Fruit fly (Drosophila melanogaster) whole organism, embryonic: ENCODE data around the gene CG42824.

ENCODE experiments used
- Aef1 ChIP-seq: fragments of 200-800 bp; sonication (Bioruptor generic); IDR thresholded peaks from 3 replicates; pipeline ENCODE4 v1.3.6; 2022; ENCODE audit warnings: missing biosample characterization, missing genetic modification characterization
- B-H1 ChIP-seq: fragments of 200-800 bp; sonication (Bioruptor generic); IDR thresholded peaks from 3 replicates; pipeline ENCODE4 v1.3.6; 2022; ENCODE audit warnings: missing biosample characterization, missing genetic modification characterization
- CG1024 ChIP-seq: fragments of 200-800 bp; sonication (Bioruptor generic); IDR thresholded peaks from 2 replicates; pipeline ENCODE4 v1.3.6; 2022; ENCODE audit warnings: missing biosample characterization, missing genetic modification characterization
- CG10274 ChIP-seq: fragments of 200-800 bp; sonication (Bioruptor generic); optimal IDR thresholded peaks from 3 replicates; lab custom pipeline; 2017; ENCODE audit warnings: missing biosample characterization, mild to moderate bottlenecking, missing genetic modification characterization
- CG12071 ChIP-seq: fragments of 200-800 bp; sonication (Bioruptor generic); optimal IDR thresholded peaks from 3 replicates; lab custom pipeline; 2018; ENCODE audit warnings: missing biosample characterization, mild to moderate bottlenecking, missing genetic modification characterization
- CG12391 ChIP-seq: fragments of 200-800 bp; sonication (Bioruptor generic); optimal IDR thresholded peaks from 3 replicates; lab custom pipeline; 2018; ENCODE audit warnings: missing biosample characterization, mild to moderate bottlenecking, missing genetic modification characterization, moderate library complexity
- CG12744 ChIP-seq: fragments of 200-800 bp; sonication (Bioruptor generic); optimal IDR thresholded peaks from 2 replicates; lab custom pipeline; 2016; ENCODE audit warnings: missing biosample characterization, missing genetic modification characterization
- CG13287 ChIP-seq: fragments of 200-800 bp; sonication (Bioruptor generic); IDR thresholded peaks from 2 replicates; pipeline ENCODE4 v1.3.6; 2022; ENCODE audit warnings: missing biosample characterization, missing genetic modification characterization; ENCODE audit not compliant: partially characterized antibody
- CG13894 ChIP-seq: fragments of 200-800 bp; sonication (Bioruptor generic); optimal IDR thresholded peaks from 3 replicates; lab custom pipeline; 2018; ENCODE audit warnings: missing biosample characterization, mild to moderate bottlenecking, missing genetic modification characterization, moderate library complexity
- CG14710 ChIP-seq: fragments of 200-800 bp; sonication (Bioruptor generic); optimal IDR thresholded peaks from 3 replicates; lab custom pipeline; 2019; ENCODE audit warnings: missing biosample characterization, mild to moderate bottlenecking, missing genetic modification characterization, moderate library complexity
- CG15269 ChIP-seq: fragments of 200-800 bp; sonication (Bioruptor generic); optimal IDR thresholded peaks from 2 replicates; lab custom pipeline; 2018; ENCODE audit warnings: missing biosample characterization, mild to moderate bottlenecking, missing genetic modification characterization, moderate library complexity
- CG15514 ChIP-seq: fragments of 200-800 bp; sonication (Bioruptor generic); optimal IDR thresholded peaks from 3 replicates; lab custom pipeline; 2017; ENCODE audit warnings: missing biosample characterization, missing genetic modification characterization, mild to moderate bottlenecking, moderate library complexity, missing genetic modification reagents
- CG15601 ChIP-seq: fragments of 200-800 bp; sonication (Bioruptor generic); optimal IDR thresholded peaks from 3 replicates; lab custom pipeline; 2019; ENCODE audit warnings: missing biosample characterization, mild to moderate bottlenecking, missing genetic modification characterization, moderate library complexity
- CG1647 ChIP-seq: fragments of 200-800 bp; sonication (Bioruptor generic); optimal IDR thresholded peaks from 3 replicates; lab custom pipeline; 2016; ENCODE audit warnings: missing biosample characterization, missing genetic modification characterization
- CG17359 ChIP-seq: fragments of 200-800 bp; sonication (Bioruptor generic); optimal IDR thresholded peaks from 3 replicates; lab custom pipeline; 2018; ENCODE audit warnings: missing biosample characterization, mild to moderate bottlenecking, missing genetic modification characterization, moderate library complexity
- CG17361 ChIP-seq: fragments of 200-800 bp; sonication (Bioruptor generic); IDR thresholded peaks from 3 replicates; pipeline ENCODE4 v1.3.6; 2022; ENCODE audit warnings: missing biosample characterization, missing genetic modification characterization
- CG18599 ChIP-seq: fragments of 200-800 bp; sonication (Bioruptor generic); optimal IDR thresholded peaks from 3 replicates; lab custom pipeline; 2017; ENCODE audit warnings: missing biosample characterization, missing genetic modification characterization, mild to moderate bottlenecking, moderate library complexity, missing genetic modification reagents
- CG32772 ChIP-seq: fragments of 200-800 bp; sonication (Bioruptor generic); IDR thresholded peaks from 2 replicates; pipeline ENCODE4 v1.3.6; 2022; ENCODE audit warnings: missing biosample characterization, missing genetic modification characterization
- CG34376 ChIP-seq: fragments of 200-800 bp; sonication (Bioruptor generic); optimal IDR thresholded peaks from 2 replicates; lab custom pipeline; 2018; ENCODE audit warnings: missing biosample characterization, mild to moderate bottlenecking, missing genetic modification characterization
- CG43689 ChIP-seq: fragments of 200-800 bp; sonication (Bioruptor generic); IDR thresholded peaks from 2 replicates; pipeline ENCODE4 v1.3.6; 2022; ENCODE audit warnings: missing biosample characterization, missing genetic modification characterization
- CG4820 ChIP-seq: fragments of 200-800 bp; sonication (Bioruptor generic); optimal IDR thresholded peaks from 3 replicates; lab custom pipeline; 2016; ENCODE audit warnings: missing biosample characterization, missing genetic modification characterization
- CG6175 ChIP-seq: fragments of 200-800 bp; sonication (Bioruptor generic); IDR thresholded peaks from 3 replicates; pipeline ENCODE4 v1.3.6; 2022; ENCODE audit warnings: missing biosample characterization, missing genetic modification characterization
- CG9727 ChIP-seq: fragments of 200-800 bp; sonication (Bioruptor generic); optimal IDR thresholded peaks from 3 replicates; lab custom pipeline; 2017; ENCODE audit warnings: missing biosample characterization, mild to moderate bottlenecking, missing genetic modification characterization
- CG9817 ChIP-seq: fragments of 200-800 bp; sonication (Bioruptor generic); optimal IDR thresholded peaks from 2 replicates; lab custom pipeline; 2018; ENCODE audit warnings: missing biosample characterization, mild to moderate bottlenecking, missing genetic modification characterization, moderate library complexity
- Dfd ChIP-seq, 2 experiments: fragments of >200 bp; optimal IDR thresholded peaks; 2 replicates each; lab custom pipeline; 2017; ENCODE audit warnings: missing biosample characterization in 2 of 2, missing genetic modification characterization in 2 of 2
- Ets97D ChIP-seq: fragments of 200-800 bp; sonication (Bioruptor generic); optimal IDR thresholded peaks from 3 replicates; lab custom pipeline; 2016; ENCODE audit warnings: missing biosample characterization, missing genetic modification characterization
- NK7.1 ChIP-seq: fragments of 200-800 bp; sonication (Bioruptor generic); optimal IDR thresholded peaks from 3 replicates; lab custom pipeline; 2016; ENCODE audit warnings: missing biosample characterization, missing genetic modification characterization
- Nf-YC ChIP-seq: fragments of 200-800 bp; optimal IDR thresholded peaks from 3 replicates; lab custom pipeline; 2019; ENCODE audit warnings: missing biosample characterization, mild to moderate bottlenecking, missing genetic modification characterization, moderate library complexity
- Optix ChIP-seq: fragments of 200-800 bp; sonication (Bioruptor generic); IDR thresholded peaks from 3 replicates; pipeline ENCODE4 v1.3.6; 2022; ENCODE audit warnings: missing biosample characterization, missing genetic modification characterization
- Six4 ChIP-seq: fragments of 200-800 bp; sonication (Bioruptor generic); optimal IDR thresholded peaks from 2 replicates; lab custom pipeline; 2016; ENCODE audit warnings: missing biosample characterization, missing genetic modification characterization
- bab2 ChIP-seq: fragments of 200-800 bp; sonication (Bioruptor generic); optimal IDR thresholded peaks from 2 replicates; lab custom pipeline; 2016; ENCODE audit warnings: missing biosample characterization, missing genetic modification characterization
- bigmax ChIP-seq: fragments of 200-800 bp; sonication (Bioruptor generic); optimal IDR thresholded peaks from 2 replicates; lab custom pipeline; 2018; ENCODE audit warnings: missing biosample characterization, mild to moderate bottlenecking, missing genetic modification characterization
- bowl ChIP-seq: fragments of 200-800 bp; sonication (Bioruptor generic); IDR thresholded peaks from 2 replicates; pipeline ENCODE4 v1.3.6; 2022; ENCODE audit warnings: missing biosample characterization, missing genetic modification characterization
- btn ChIP-seq: fragments of 200-800 bp; sonication (Bioruptor generic); optimal IDR thresholded peaks from 2 replicates; lab custom pipeline; 2016; ENCODE audit warnings: missing biosample characterization, missing genetic modification characterization
- chinmo ChIP-seq: fragments of 200-800 bp; sonication (Bioruptor generic); IDR thresholded peaks from 4 replicates; pipeline ENCODE4 v1.3.6; 2022; ENCODE audit warnings: missing biosample characterization, missing genetic modification characterization; ENCODE audit not compliant: partially characterized antibody
- corto ChIP-seq: fragments of 200-800 bp; sonication (Bioruptor generic); optimal IDR thresholded peaks from 2 replicates; lab custom pipeline; 2016; ENCODE audit warnings: missing biosample characterization, mild to moderate bottlenecking, missing genetic modification characterization, moderate library complexity
- crc ChIP-seq: fragments of 200-800 bp; sonication (Bioruptor generic); optimal IDR thresholded peaks from 2 replicates; lab custom pipeline; 2016; ENCODE audit warnings: missing biosample characterization, missing genetic modification characterization
- esg ChIP-seq: fragments of 200-800 bp; sonication (Bioruptor generic); conservative IDR thresholded peaks from 2 replicates; pipeline ENCODE4 v1.3.6; 2022; ENCODE audit warnings: missing biosample characterization, missing genetic modification characterization
- eyg ChIP-seq: fragments of 200-800 bp; sonication (Bioruptor generic); optimal IDR thresholded peaks from 3 replicates; lab custom pipeline; 2016; ENCODE audit warnings: missing biosample characterization, missing genetic modification characterization
- insv ChIP-seq, 2 experiments: fragments of 200-800 bp; sonication (Bioruptor generic); optimal IDR thresholded peaks; 3 replicates each; lab custom pipeline; 2016 to 2018; ENCODE audit warnings: missing biosample characterization in 2 of 2, missing genetic modification characterization in 2 of 2
- jing ChIP-seq: fragments of 200-800 bp; sonication (Bioruptor generic); optimal IDR thresholded peaks from 2 replicates; lab custom pipeline; 2018; ENCODE audit warnings: missing biosample characterization, mild to moderate bottlenecking, missing genetic modification characterization
- mam ChIP-seq: fragments of 200-800 bp; sonication (Bioruptor generic); optimal IDR thresholded peaks from 3 replicates; lab custom pipeline; 2016; ENCODE audit warnings: missing biosample characterization, missing genetic modification characterization
- slou ChIP-seq: fragments of 200-800 bp; sonication (Bioruptor generic); optimal IDR thresholded peaks from 3 replicates; lab custom pipeline; 2016; ENCODE audit warnings: missing biosample characterization, missing genetic modification characterization
- slp2 ChIP-seq: fragments of 200-800 bp; sonication (Bioruptor generic); optimal IDR thresholded peaks from 2 replicates; lab custom pipeline; 2016; ENCODE audit warnings: missing biosample characterization, missing genetic modification characterization
- sqz ChIP-seq: fragments of 200-800 bp; sonication (Bioruptor generic); optimal IDR thresholded peaks from 3 replicates; lab custom pipeline; 2018; ENCODE audit warnings: missing biosample characterization, mild to moderate bottlenecking, missing genetic modification characterization
- stc ChIP-seq: fragments of 200-800 bp; sonication (Bioruptor generic); IDR thresholded peaks from 2 replicates; pipeline ENCODE4 v1.3.6; 2022; ENCODE audit warnings: missing biosample characterization, missing genetic modification characterization
- toy ChIP-seq: fragments of 200-800 bp; sonication (Bioruptor generic); IDR thresholded peaks from 2 replicates; pipeline ENCODE4 v1.3.6; 2022; ENCODE audit warnings: missing biosample characterization, missing genetic modification characterization
- unc-4 ChIP-seq: fragments of 200-800 bp; sonication (Bioruptor generic); IDR thresholded peaks from 2 replicates; pipeline ENCODE4 v1.3.6; 2022; ENCODE audit warnings: missing biosample characterization, missing genetic modification characterization; ENCODE audit not compliant: partially characterized antibody
- vvl ChIP-seq: fragments of 200-800 bp; sonication (Bioruptor generic); IDR thresholded peaks from 2 replicates; pipeline ENCODE4 v1.3.6; 2022; ENCODE audit warnings: missing biosample characterization, missing genetic modification characterization
- wdn ChIP-seq: fragments of 200-800 bp; sonication (Bioruptor generic); IDR thresholded peaks from 2 replicates; pipeline ENCODE4 v1.3.6; 2022; ENCODE audit warnings: missing biosample characterization, missing genetic modification characterization
- zen2 ChIP-seq: fragments of 200-800 bp; sonication (Bioruptor generic); IDR thresholded peaks from 3 replicates; pipeline ENCODE4 v1.3.6; 2022; ENCODE audit warnings: missing biosample characterization, missing genetic modification characterization; ENCODE audit not compliant: partially characterized antibody
- zfh1 ChIP-seq: fragments of 200-800 bp; sonication (Bioruptor generic); IDR thresholded peaks from 3 replicates; pipeline ENCODE4 v1.3.6; 2022; ENCODE audit warnings: missing biosample characterization, missing genetic modification characterization

The CG42824 gene

DNA sequence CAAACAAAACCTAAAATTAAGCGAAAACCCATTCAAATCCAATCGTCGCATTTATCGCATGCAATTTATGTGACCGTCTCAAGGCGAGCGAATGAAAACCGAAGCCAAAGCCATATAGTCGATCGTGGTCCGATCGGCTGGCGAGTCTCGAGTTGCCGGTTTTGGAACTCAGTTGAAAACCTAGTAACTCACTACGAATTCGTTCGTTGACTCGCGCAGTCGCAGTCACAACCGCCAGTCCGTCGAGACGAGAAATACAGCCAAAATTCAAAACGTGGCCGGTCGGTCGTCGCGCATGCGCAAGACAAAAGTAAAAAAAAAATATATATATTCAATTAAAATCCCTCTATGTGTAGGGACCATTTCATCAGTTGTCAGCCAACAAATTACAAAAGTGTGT is 26.6 kb downstream of the CG42824 start, which contains the start of gene lute (continued):
- TF ChIP-seq CG18599 (GFP tag; lab: Kevin White, UChicago) (no peak), Nf-YC (tag; lab: Kevin White, UChicago) (no peak), NK7.1 (no peak), slou (GFP tag; lab: Kevin White, UChicago) (no peak), toy (GFP tag; lab: Robert Waterston, UW) (no peak), CG14710 (no peak), CG12744 (GFP tag; lab: Kevin White, UChicago) (no peak), CG15514 (GFP tag; lab: Kevin White, UChicago) (no peak), CG17359 (tag; lab: Kevin White, UChicago) (no peak), CG1024 (GFP tag; lab: Robert Waterston, UW) (no peak), mam (GFP tag; lab: Kevin White, UChicago) (no peak), Ets97D (no peak), vvl (GFP tag; lab: Robert Waterston, UW) (0 out of 2 replicates have a peak, but pooled peaks have one; percentile 13), CG32772 (GFP tag; lab: Robert Waterston, UW) (no peak), jing (GFP tag; lab: Kevin White, UChicago) (no peak), unc-4 (GFP tag; lab: Robert Waterston, UW) (no peak), Aef1 (GFP tag; lab: Robert Waterston, UW) (no peak), bigmax (no peak), CG1647 (GFP tag; lab: Kevin White, UChicago) (no peak), B-H1 (GFP tag; lab: Robert Waterston, UW) (no peak), zen2 (no peak), chinmo (GFP tag; lab: Robert Waterston, UW) (peak; percentile 86; the same call in 2 of the 4 replicates), CG13287 (GFP tag; lab: Robert Waterston, UW) (peak; percentile 12; the same call in 1 of the 2 replicates), CG12071 (no peak), btn (no peak), CG9727 (GFP tag; lab: Kevin White, UChicago) (no peak), zfh1 (GFP tag; lab: Robert Waterston, UW) (no peak), CG10274 (GFP tag; lab: Kevin White, UChicago) (no peak), slp2 (no peak), CG17361 (GFP tag; lab: Robert Waterston, UW) (no peak), CG15269 (tag; lab: Kevin White, UChicago) (no peak), CG9817 (tag; lab: Kevin White, UChicago) (no peak), wdn (GFP tag; lab: Robert Waterston, UW) (no peak), CG34376 (GFP tag; lab: Kevin White, UChicago) (no peak), CG13894 (peak; percentile 42), stc (GFP tag; lab: Robert Waterston, UW) (no peak), insv (GFP tag; optimal IDR thresholded peaks at IDR 0.05; lab: Kevin White, UChicago) (no peak), Six4 (GFP tag; lab: Kevin White, UChicago) (no peak), CG12391 (tag; lab: Kevin White, UChicago) (no peak), Dfd (GFP tag; optimal IDR thresholded peaks at IDR 0.05; lab: Kevin White, UChicago) (no peak), CG15601 (tag; lab: Kevin White, UChicago) (peak; percentile 9), Optix (GFP tag; lab: Robert Waterston, UW) (no peak), CG43689 (GFP tag; lab: Robert Waterston, UW) (no peak), CG6175 (no peak), esg (GFP tag; lab: Robert Waterston, UW) (no peak), CG4820 (GFP tag; lab: Kevin White, UChicago) (no peak), sqz (GFP tag; lab: Kevin White, UChicago) (no peak), eyg (no peak), bowl (GFP tag; lab: Robert Waterston, UW) (no peak), corto (GFP tag; lab: Kevin White, UChicago) (no peak), bab2 (GFP tag; lab: Kevin White, UChicago) (no peak), crc (GFP tag; lab: Kevin White, UChicago) (no peak)
